Worm (Caenorhabditis elegans) whole organism, L2 larva: Measurements from ENCODE around the gene ZK1248.17.

ENCODE experiments used
- R02D3.7 ChIP-seq: fragments of 150-350 bp; optimal IDR thresholded peaks from 2 replicates; lab custom pipeline; 2014; ENCODE audit warnings: missing biosample characterization, missing genetic modification characterization
- Y55F3AM.14 ChIP-seq: fragments of 200-800 bp; sonication (Bioruptor generic); optimal IDR thresholded peaks from 2 replicates; lab custom pipeline; 2018; ENCODE audit warnings: mild to moderate bottlenecking, missing genetic modification characterization, missing compliant biosample characterization
- ZK546.5 ChIP-seq: sonication (generic microtip); optimal IDR thresholded peaks from 2 replicates; lab custom pipeline; 2017; ENCODE audit warnings: missing biosample characterization, missing genetic modification characterization
- blmp-1 ChIP-seq: sonication (generic microtip); optimal IDR thresholded peaks from 2 replicates; lab custom pipeline; 2017; ENCODE audit warnings: missing genetic modification characterization, mild to moderate bottlenecking, missing compliant biosample characterization, antibody characterized with exemption, moderate library complexity; ENCODE audit not compliant: insufficient read depth
- ceh-16 ChIP-seq: fragments of 150-350 bp; optimal IDR thresholded peaks from 2 replicates; lab custom pipeline; 2014; ENCODE audit warnings: missing biosample characterization, missing genetic modification characterization
- ceh-82 ChIP-seq: fragments of 150-350 bp; optimal IDR thresholded peaks from 2 replicates; lab custom pipeline; 2014; ENCODE audit warnings: missing biosample characterization, missing genetic modification characterization
- crh-2 ChIP-seq: sonication (generic microtip); optimal IDR thresholded peaks from 2 replicates; lab custom pipeline; 2017; ENCODE audit warnings: missing biosample characterization, missing genetic modification characterization
- egl-27 ChIP-seq: sonication (generic microtip); optimal IDR thresholded peaks from 3 replicates; lab custom pipeline; 2017; ENCODE audit warnings: missing biosample characterization, missing genetic modification reagents, missing genetic modification characterization
- elt-3 ChIP-seq: sonication (generic microtip); optimal IDR thresholded peaks from 2 replicates; lab custom pipeline; 2017; ENCODE audit warnings: missing biosample characterization, missing genetic modification characterization
- lin-13 ChIP-seq: fragments of 150-350 bp; optimal IDR thresholded peaks from 2 replicates; lab custom pipeline; 2014; ENCODE audit warnings: missing biosample characterization, missing genetic modification reagents, missing genetic modification characterization
- lin-39 ChIP-seq: fragments of 150-350 bp; optimal IDR thresholded peaks from 2 replicates; lab custom pipeline; 2014; ENCODE audit warnings: missing biosample characterization, missing genetic modification reagents, missing genetic modification characterization
- lsy-2 ChIP-seq, 2 experiments: fragments of 150-350 bp in 1 of 2; sonication (generic microtip) in 1 of 2; optimal IDR thresholded peaks; 2 replicates each; lab custom pipeline; 2014 to 2017; ENCODE audit warnings: missing biosample characterization in 2 of 2, missing genetic modification characterization in 2 of 2
- mab-5 ChIP-seq: fragments of 150-350 bp; optimal IDR thresholded peaks from 2 replicates; lab custom pipeline; 2014; ENCODE audit warnings: missing biosample characterization, missing genetic modification characterization
- nhr-10 ChIP-seq: sonication (generic microtip); optimal IDR thresholded peaks from 2 replicates; lab custom pipeline; 2017; ENCODE audit warnings: missing biosample characterization, missing genetic modification characterization
- nhr-23 ChIP-seq: fragments of 150-350 bp; optimal IDR thresholded peaks from 2 replicates; lab custom pipeline; 2014; ENCODE audit warnings: missing biosample characterization, missing genetic modification reagents, missing genetic modification characterization
- sem-4 ChIP-seq: fragments of 150-350 bp; optimal IDR thresholded peaks from 2 replicates; lab custom pipeline; 2014; ENCODE audit warnings: missing biosample characterization, missing genetic modification reagents, missing genetic modification characterization
- skn-1 ChIP-seq: sonication (generic microtip); optimal IDR thresholded peaks from 2 replicates; lab custom pipeline; 2017; ENCODE audit warnings: missing biosample characterization, missing genetic modification characterization
- sma-9 ChIP-seq, 2 experiments: fragments of 150-350 bp in 1 of 2; sonication (generic microtip) in 1 of 2; optimal IDR thresholded peaks; 2 replicates each; lab custom pipeline; 2014 to 2016; ENCODE audit warnings: missing genetic modification characterization in 2 of 2, mild to moderate bottlenecking in 1 of 2, missing biosample characterization in 1 of 2, missing compliant biosample characterization in 1 of 2, missing genetic modification reagents in 1 of 2, moderate library complexity in 1 of 2
- snpc-4 ChIP-seq: fragments of 150-350 bp; optimal IDR thresholded peaks from 2 replicates; lab custom pipeline; 2014; ENCODE audit warnings: missing biosample characterization, missing genetic modification characterization
- unc-39 ChIP-seq: fragments of 150-350 bp; optimal IDR thresholded peaks from 2 replicates; lab custom pipeline; 2014; ENCODE audit warnings: missing biosample characterization, missing genetic modification characterization
- unc-55 ChIP-seq: fragments of 150-350 bp; sonication (generic microtip); optimal IDR thresholded peaks from 3 replicates; lab custom pipeline; 2014; ENCODE audit warnings: missing biosample characterization, missing genetic modification reagents, missing genetic modification characterization
- unc-62 ChIP-seq: fragments of 150-350 bp; optimal IDR thresholded peaks from 2 replicates; lab custom pipeline; 2014; ENCODE audit warnings: missing biosample characterization, missing genetic modification reagents, missing genetic modification characterization
- zag-1 ChIP-seq: fragments of 150-350 bp; optimal IDR thresholded peaks from 2 replicates; lab custom pipeline; 2014; ENCODE audit warnings: missing biosample characterization, missing genetic modification characterization
- ztf-1 ChIP-seq: fragments of 200-800 bp; sonication (Bioruptor generic); conservative IDR thresholded peaks from 2 replicates; pipeline ENCODE4 v1.3.6; 2022; ENCODE audit warnings: missing genetic modification characterization, missing compliant biosample characterization
- ztf-4 ChIP-seq: fragments of 150-350 bp; optimal IDR thresholded peaks from 2 replicates; lab custom pipeline; 2014; ENCODE audit warnings: missing biosample characterization, missing genetic modification characterization

ZK1248.17 gene

ce11 chrII:5799553-5799952 is 45.8 kb downstream of the ZK1248.17 start, which contains the start of gene K05F1.8:
TSS of gene K05F1.8 (minus strand) at chrII:5799653.
- TF ChIP-seq unc-55 (GFP tag; lab: Kevin White, UChicago): no peak
- TF ChIP-seq sem-4 (tag; lab: Kevin White, UChicago): no peak
- no peak for TF ChIP-seq mab-5 (tag; lab: Kevin White, UChicago)
- no peak for TF ChIP-seq ztf-1 (GFP tag; lab: Robert Waterston, UW)
- no peak for TF ChIP-seq lsy-2 (tag; optimal IDR thresholded peaks at IDR 0.05; lab: Kevin White, UChicago)
- no peak for TF ChIP-seq nhr-23 (tag; lab: Kevin White, UChicago)
- no peak for TF ChIP-seq blmp-1 (tag; lab: Kevin White, UChicago)
- no peak for TF ChIP-seq unc-62 (GFP tag; lab: Kevin White, UChicago)
- no peak for TF ChIP-seq ztf-4
- TF ChIP-seq ceh-16 (tag; lab: Kevin White, UChicago): no peak
- TF ChIP-seq sma-9 (GFP tag; optimal IDR thresholded peaks at IDR 0.05; lab: Kevin White, UChicago): no peak
- no peak for TF ChIP-seq sma-9 (tag; optimal IDR thresholded peaks at IDR 0.05; lab: Kevin White, UChicago)
- no peak for TF ChIP-seq ceh-82 (tag; lab: Kevin White, UChicago)
- no peak for TF ChIP-seq R02D3.7

ce11 chrII:5797348-5797977 is 47.9 kb downstream of the ZK1248.17 start, which contains the start of the genes msp-63 and msp-142:
TSS of gene msp-63 (minus strand) at chrII:5797448.
TSS of gene msp-142 (plus strand) at chrII:5797927.
- TF ChIP-seq nhr-10 (tag; lab: Kevin White, UChicago) (no peak), sma-9 (GFP tag; optimal IDR thresholded peaks at IDR 0.05; lab: Kevin White, UChicago) (no peak), sma-9 (tag; optimal IDR thresholded peaks at IDR 0.05; lab: Kevin White, UChicago) (no peak), elt-3 (tag; lab: Kevin White, UChicago) (no peak), ceh-16 (tag; lab: Kevin White, UChicago) (no peak), snpc-4 (no peak), crh-2 (no peak), mab-5 (tag; lab: Kevin White, UChicago) (no peak), lin-39 (tag; lab: Kevin White, UChicago) (no peak), sem-4 (tag; lab: Kevin White, UChicago) (no peak), unc-39 (tag; lab: Kevin White, UChicago) (no peak), lin-13 (no peak), skn-1 (tag; lab: Kevin White, UChicago) (no peak), ztf-4 (no peak), ceh-82 (tag; lab: Kevin White, UChicago) (no peak), zag-1 (tag; lab: Kevin White, UChicago) (no peak), egl-27 (tag; lab: Kevin White, UChicago) (no peak), ZK546.5 (tag; lab: Kevin White, UChicago) (no peak), Y55F3AM.14 (GFP tag; lab: Kevin White, UChicago) (no peak)
